Fruit fly (Drosophila melanogaster) whole organism, embryonic: ENCODE data around the gene Non3.

Experiments
- Bdp1 ChIP-seq: fragments of 200-800 bp; sonication (Bioruptor generic); optimal IDR thresholded peaks from 3 replicates; lab custom pipeline; 2016; ENCODE audit warnings: missing biosample characterization, missing genetic modification characterization
- CG10147 ChIP-seq: fragments of 200-800 bp; sonication (Bioruptor generic); optimal IDR thresholded peaks from 2 replicates; lab custom pipeline; 2019; ENCODE audit warnings: missing biosample characterization, mild to moderate bottlenecking, missing genetic modification characterization, moderate library complexity
- CG10267 ChIP-seq: fragments of 200-800 bp; sonication (Bioruptor generic); optimal IDR thresholded peaks from 2 replicates; lab custom pipeline; 2018; ENCODE audit warnings: missing biosample characterization, mild to moderate bottlenecking, missing genetic modification characterization, moderate library complexity
- CG10431 ChIP-seq: fragments of 200-800 bp; sonication (Bioruptor generic); optimal IDR thresholded peaks from 3 replicates; lab custom pipeline; 2018; ENCODE audit warnings: missing biosample characterization, mild to moderate bottlenecking, missing genetic modification characterization
- CG10654 ChIP-seq: fragments of 200-800 bp; sonication (Bioruptor generic); optimal IDR thresholded peaks from 2 replicates; lab custom pipeline; 2016; ENCODE audit warnings: missing biosample characterization, missing genetic modification characterization
- CG10959 ChIP-seq: fragments of 200-800 bp; sonication (Bioruptor generic); IDR thresholded peaks from 2 replicates; pipeline ENCODE4 v1.3.6; 2022; ENCODE audit warnings: missing biosample characterization, missing genetic modification characterization
- CG11560 ChIP-seq: fragments of 200-800 bp; sonication (Bioruptor generic); IDR thresholded peaks from 3 replicates; pipeline ENCODE4 v1.3.6; 2022; ENCODE audit warnings: missing biosample characterization, missing genetic modification characterization
- CG12391 ChIP-seq: fragments of 200-800 bp; sonication (Bioruptor generic); optimal IDR thresholded peaks from 3 replicates; lab custom pipeline; 2018; ENCODE audit warnings: missing biosample characterization, mild to moderate bottlenecking, missing genetic modification characterization, moderate library complexity
- CG13775 ChIP-seq: fragments of 200-800 bp; sonication (Bioruptor generic); optimal IDR thresholded peaks from 3 replicates; lab custom pipeline; 2017; ENCODE audit warnings: missing biosample characterization, mild to moderate bottlenecking, missing genetic modification characterization
- CG14050 ChIP-seq: fragments of 200-800 bp; sonication (Bioruptor generic); IDR thresholded peaks from 3 replicates; pipeline ENCODE4 v1.3.6; 2022; ENCODE audit warnings: missing biosample characterization, missing genetic modification characterization
- CG15011 ChIP-seq: fragments of 200-800 bp; sonication (Bioruptor generic); optimal IDR thresholded peaks from 3 replicates; lab custom pipeline; 2018; ENCODE audit warnings: missing biosample characterization, mild to moderate bottlenecking, missing genetic modification characterization
- CG16779 ChIP-seq: fragments of 200-800 bp; sonication (Bioruptor generic); IDR thresholded peaks from 2 replicates; pipeline ENCODE4 v1.3.6; 2022; ENCODE audit warnings: missing biosample characterization, missing genetic modification characterization
- CG17385 ChIP-seq: fragments of 200-800 bp; sonication (Bioruptor generic); optimal IDR thresholded peaks from 3 replicates; lab custom pipeline; 2018; ENCODE audit warnings: missing biosample characterization, mild to moderate bottlenecking, missing genetic modification characterization
- CG17802 ChIP-seq: fragments of 200-800 bp; sonication (Bioruptor generic); optimal IDR thresholded peaks from 2 replicates; lab custom pipeline; 2018; ENCODE audit warnings: missing biosample characterization, mild to moderate bottlenecking, missing genetic modification characterization, moderate library complexity
- CG3065 ChIP-seq: fragments of 200-800 bp; sonication (Bioruptor generic); optimal IDR thresholded peaks from 2 replicates; lab custom pipeline; 2016; ENCODE audit warnings: missing biosample characterization, missing genetic modification characterization
- CG4404 ChIP-seq: fragments of 200-800 bp; sonication (Bioruptor generic); IDR thresholded peaks from 2 replicates; pipeline ENCODE4 v1.3.6; 2022; ENCODE audit warnings: missing biosample characterization, missing genetic modification characterization
- CG5245 ChIP-seq: fragments of 200-800 bp; sonication (Bioruptor generic); optimal IDR thresholded peaks from 3 replicates; lab custom pipeline; 2016; ENCODE audit warnings: missing biosample characterization, missing genetic modification characterization
- CG7745 ChIP-seq: fragments of 200-800 bp; sonication (Bioruptor generic); optimal IDR thresholded peaks from 2 replicates; lab custom pipeline; 2018; ENCODE audit warnings: missing biosample characterization, mild to moderate bottlenecking, missing genetic modification characterization, moderate library complexity
- CG7786 ChIP-seq: fragments of 200-800 bp; sonication (Bioruptor generic); optimal IDR thresholded peaks from 2 replicates; lab custom pipeline; 2016; ENCODE audit warnings: missing biosample characterization, missing genetic modification characterization
- CG8290 ChIP-seq, 3 experiments: fragments of 200-800 bp; sonication (Bioruptor generic); optimal IDR thresholded peaks; 2 replicates each; lab custom pipeline; 2016 to 2019; ENCODE audit warnings: missing biosample characterization in 3 of 3, missing genetic modification characterization in 3 of 3, mild to moderate bottlenecking in 2 of 3, moderate library complexity in 1 of 3
- CG8359 ChIP-seq: fragments of 200-800 bp; sonication (Bioruptor generic); optimal IDR thresholded peaks from 2 replicates; lab custom pipeline; 2017; ENCODE audit warnings: missing biosample characterization, mild to moderate bottlenecking, missing genetic modification characterization, borderline replicate concordance
- CTCF ChIP-seq: fragments of 200-800 bp; sonication (Bioruptor generic); optimal IDR thresholded peaks from 2 replicates; lab custom pipeline; 2017; ENCODE audit warnings: missing biosample characterization, mild to moderate bottlenecking, missing genetic modification characterization, moderate library complexity
- Drgx ChIP-seq: fragments of 200-800 bp; sonication (Bioruptor generic); IDR thresholded peaks from 2 replicates; pipeline ENCODE4 v1.3.6; 2022; ENCODE audit warnings: missing biosample characterization, missing genetic modification characterization
- Fer3 ChIP-seq: fragments of 200-800 bp; sonication (Bioruptor generic); optimal IDR thresholded peaks from 2 replicates; lab custom pipeline; 2018; ENCODE audit warnings: missing biosample characterization, mild to moderate bottlenecking, missing genetic modification characterization, moderate library complexity
- HLHmδ ChIP-seq: fragments of 200-800 bp; sonication (Bioruptor generic); optimal IDR thresholded peaks from 2 replicates; lab custom pipeline; 2018; ENCODE audit warnings: missing biosample characterization, mild to moderate bottlenecking, missing genetic modification characterization, moderate library complexity
- Hand ChIP-seq: fragments of 200-800 bp; sonication (Bioruptor generic); optimal IDR thresholded peaks from 2 replicates; lab custom pipeline; 2017; ENCODE audit warnings: mild to moderate bottlenecking, missing biosample characterization, missing genetic modification reagents, missing genetic modification characterization
- HmgD ChIP-seq: fragments of 200-800 bp; sonication (Bioruptor generic); optimal IDR thresholded peaks from 3 replicates; lab custom pipeline; 2016; ENCODE audit warnings: missing biosample characterization, missing genetic modification characterization
- MBD-R2 ChIP-seq: fragments of 200-800 bp; sonication (Bioruptor generic); IDR thresholded peaks from 2 replicates; pipeline ENCODE4 v1.3.6; 2022; ENCODE audit warnings: missing biosample characterization, missing genetic modification characterization
- MESR4 ChIP-seq: fragments of 200-800 bp; sonication (Bioruptor generic); optimal IDR thresholded peaks from 2 replicates; lab custom pipeline; 2018; ENCODE audit warnings: missing biosample characterization, mild to moderate bottlenecking, missing genetic modification characterization, moderate library complexity
- YL-1 ChIP-seq: fragments of 200-800 bp; sonication (Bioruptor generic); optimal IDR thresholded peaks from 3 replicates; lab custom pipeline; 2017; ENCODE audit warnings: missing biosample characterization, mild to moderate bottlenecking, missing genetic modification characterization
- ato ChIP-seq: fragments of 200-800 bp; sonication (Bioruptor generic); IDR thresholded peaks from 2 replicates; pipeline ENCODE4 v1.3.6; 2022; ENCODE audit warnings: missing biosample characterization, missing genetic modification characterization; ENCODE audit not compliant: partially characterized antibody
- bigmax ChIP-seq: fragments of 200-800 bp; sonication (Bioruptor generic); optimal IDR thresholded peaks from 2 replicates; lab custom pipeline; 2018; ENCODE audit warnings: missing biosample characterization, mild to moderate bottlenecking, missing genetic modification characterization
- bsh ChIP-seq, 2 experiments: fragments of 200-800 bp; sonication (Bioruptor generic); optimal IDR thresholded peaks; 2 replicates each; lab custom pipeline; 2017 to 2018; ENCODE audit warnings: mild to moderate bottlenecking in 2 of 2, missing biosample characterization in 2 of 2, missing genetic modification characterization in 2 of 2, moderate library complexity in 1 of 2
- chif ChIP-seq, 2 experiments: fragments of 200-800 bp; sonication (Bioruptor generic); optimal IDR thresholded peaks; 3 replicates each; lab custom pipeline; 2016; ENCODE audit warnings: missing biosample characterization in 2 of 2, missing genetic modification characterization in 2 of 2
- dan ChIP-seq: fragments of 200-800 bp; sonication (Bioruptor generic); IDR thresholded peaks from 2 replicates; pipeline ENCODE4 v1.3.6; 2022; ENCODE audit warnings: missing biosample characterization, missing genetic modification characterization
- dimm ChIP-seq: fragments of 200-800 bp; sonication (Bioruptor generic); IDR thresholded peaks from 2 replicates; pipeline ENCODE4 v1.3.6; 2022; ENCODE audit warnings: missing biosample characterization, missing genetic modification characterization
- emc ChIP-seq: fragments of 200-800 bp; sonication (Bioruptor generic); optimal IDR thresholded peaks from 2 replicates; lab custom pipeline; 2016; ENCODE audit warnings: missing biosample characterization, missing genetic modification characterization
- ems ChIP-seq: fragments of 200-800 bp; sonication (Bioruptor generic); optimal IDR thresholded peaks from 3 replicates; lab custom pipeline; 2016; ENCODE audit warnings: missing biosample characterization, missing genetic modification characterization
- exex ChIP-seq: fragments of 200-800 bp; sonication (Bioruptor generic); optimal IDR thresholded peaks from 4 replicates; lab custom pipeline; 2018; ENCODE audit warnings: missing biosample characterization, mild to moderate bottlenecking, missing genetic modification characterization, moderate library complexity
- fd3F ChIP-seq: fragments of 200-800 bp; sonication (Bioruptor generic); optimal IDR thresholded peaks from 2 replicates; lab custom pipeline; 2018; ENCODE audit warnings: missing biosample characterization, mild to moderate bottlenecking, missing genetic modification characterization, moderate library complexity
- kay ChIP-seq: fragments of 200-800 bp; sonication (Bioruptor generic); optimal IDR thresholded peaks from 2 replicates; lab custom pipeline; 2016; ENCODE audit warnings: missing biosample characterization, missing genetic modification characterization
- klu ChIP-seq: fragments of 200-800 bp; sonication (Bioruptor generic); IDR thresholded peaks from 2 replicates; pipeline ENCODE4 v1.3.6; 2022; ENCODE audit warnings: missing biosample characterization, missing genetic modification characterization
- knrl ChIP-seq: fragments of 200-800 bp; sonication (Bioruptor generic); IDR thresholded peaks from 3 replicates; pipeline ENCODE4 v1.3.6; 2022; ENCODE audit warnings: missing biosample characterization, missing genetic modification characterization; ENCODE audit not compliant: partially characterized antibody
- maf-S ChIP-seq: fragments of 200-800 bp; sonication (Bioruptor generic); optimal IDR thresholded peaks from 2 replicates; lab custom pipeline; 2016; ENCODE audit warnings: missing biosample characterization, missing genetic modification characterization
- peb ChIP-seq: fragments of 200-800 bp; sonication (Bioruptor generic); IDR thresholded peaks from 2 replicates; pipeline ENCODE4 v1.3.6; 2022; ENCODE audit warnings: missing biosample characterization, missing genetic modification characterization
- pita ChIP-seq: fragments of 200-800 bp; sonication (Bioruptor generic); optimal IDR thresholded peaks from 2 replicates; lab custom pipeline; 2017; ENCODE audit warnings: missing biosample characterization, mild to moderate bottlenecking, missing genetic modification characterization
- pzg ChIP-seq: fragments of 200-800 bp; sonication (Bioruptor generic); optimal IDR thresholded peaks from 3 replicates; lab custom pipeline; 2018; ENCODE audit warnings: missing biosample characterization, mild to moderate bottlenecking, missing genetic modification characterization, moderate library complexity
- sens-2 ChIP-seq: fragments of 200-800 bp; sonication (Bioruptor generic); IDR thresholded peaks from 2 replicates; pipeline ENCODE4 v1.3.6; 2022; ENCODE audit warnings: missing biosample characterization, missing genetic modification characterization
- slbo ChIP-seq: fragments of 200-800 bp; sonication (Bioruptor generic); IDR thresholded peaks from 2 replicates; pipeline ENCODE4 v1.3.6; 2022; ENCODE audit warnings: missing biosample characterization, missing genetic modification characterization
- tap ChIP-seq: fragments of 200-800 bp; optimal IDR thresholded peaks from 3 replicates; lab custom pipeline; 2019; ENCODE audit warnings: missing biosample characterization, mild to moderate bottlenecking, missing genetic modification characterization, moderate library complexity
- vvl ChIP-seq: fragments of 200-800 bp; sonication (Bioruptor generic); IDR thresholded peaks from 2 replicates; pipeline ENCODE4 v1.3.6; 2022; ENCODE audit warnings: missing biosample characterization, missing genetic modification characterization
- zf30C ChIP-seq: fragments of 200-800 bp; sonication (Bioruptor generic); optimal IDR thresholded peaks from 3 replicates; lab custom pipeline; 2018; ENCODE audit warnings: missing biosample characterization, mild to moderate bottlenecking, missing genetic modification characterization

The Non3 gene

DNA sequence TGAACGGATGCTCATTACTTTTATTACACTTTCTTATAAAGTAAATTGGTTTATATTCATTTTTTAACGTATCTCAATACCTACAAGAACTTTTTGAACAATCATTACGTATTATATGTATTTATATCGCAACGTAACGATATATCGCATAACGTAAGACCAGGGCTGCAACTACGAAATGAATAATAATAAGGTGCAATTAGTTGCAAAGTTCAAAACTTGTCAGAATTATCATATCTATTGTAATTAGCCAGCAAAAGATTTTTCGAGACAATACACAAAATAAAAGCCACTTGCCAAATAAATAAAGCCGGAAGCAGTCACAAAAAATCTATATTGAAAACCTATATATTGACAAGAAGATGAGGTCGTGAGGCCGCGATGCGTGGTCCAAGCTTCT is 8.2 kb upstream of the Non3 start (continued):
- TF ChIP-seq pzg (GFP tag; lab: Kevin White, UChicago): peak; percentile 55
- TF ChIP-seq CG16779 (GFP tag; lab: Robert Waterston, UW): no peak
- TF ChIP-seq ems: peak; percentile 15
- TF ChIP-seq maf-S (GFP tag; lab: Kevin White, UChicago): no peak
- TF ChIP-seq CG4404 (GFP tag; lab: Robert Waterston, UW): no peak
- TF ChIP-seq MBD-R2 (GFP tag; lab: Robert Waterston, UW): peak; percentile 57
- TF ChIP-seq CG8290 (GFP tag; optimal IDR thresholded peaks at IDR 0.05; lab: Kevin White, UChicago): no peak
- no peak for TF ChIP-seq CG8290 (tag; optimal IDR thresholded peaks at IDR 0.05; lab: Kevin White, UChicago)
- TF ChIP-seq Bdp1 (GFP tag; lab: Kevin White, UChicago): no peak
- TF ChIP-seq tap (tag; lab: Kevin White, UChicago): no peak
- TF ChIP-seq slbo (GFP tag; lab: Robert Waterston, UW): peak; percentile 46; the same call in 1 of the 2 replicates
- TF ChIP-seq HmgD (GFP tag; lab: Kevin White, UChicago): no peak
- no peak for TF ChIP-seq bigmax (GFP tag; lab: Kevin White, UChicago)
- no peak for TF ChIP-seq Hand (GFP tag; lab: Kevin White, UChicago)
- peak; percentile 41 for TF ChIP-seq CG12391 (tag; lab: Kevin White, UChicago)
- TF ChIP-seq zf30C (GFP tag; lab: Kevin White, UChicago): no peak
- no peak for TF ChIP-seq CG10431
- TF ChIP-seq CG17385 (GFP tag; lab: Kevin White, UChicago): no peak
- no peak for TF ChIP-seq Drgx
- no peak for TF ChIP-seq emc (GFP tag; lab: Kevin White, UChicago)
- TF ChIP-seq chif (GFP tag; optimal IDR thresholded peaks at IDR 0.05; lab: Kevin White, UChicago): peak in 1 of 2 experiments; percentile 19
- TF ChIP-seq dimm (GFP tag; lab: Robert Waterston, UW): no peak
- no peak for TF ChIP-seq peb
- no peak for TF ChIP-seq klu (GFP tag; lab: Robert Waterston, UW)
- no peak for TF ChIP-seq Fer3 (tag; lab: Kevin White, UChicago)
- TF ChIP-seq CG5245 (GFP tag; lab: Kevin White, UChicago): no peak
- TF ChIP-seq CG10654 (GFP tag; lab: Kevin White, UChicago): peak; percentile 9
- TF ChIP-seq YL-1: no peak
- no peak for TF ChIP-seq HLHmδ (GFP tag; lab: Kevin White, UChicago)
- no peak for TF ChIP-seq CG3065
- no peak for TF ChIP-seq sens-2
- TF ChIP-seq CG14050 (GFP tag; lab: Robert Waterston, UW): no peak
- TF ChIP-seq exex (tag; lab: Kevin White, UChicago): no peak
- TF ChIP-seq CG10959 (GFP tag; lab: Robert Waterston, UW): no peak
- no peak for TF ChIP-seq pita
- TF ChIP-seq fd3F (GFP tag; lab: Kevin White, UChicago): no peak
- no peak for TF ChIP-seq CG15011 (GFP tag; lab: Kevin White, UChicago)
- TF ChIP-seq ato (GFP tag; lab: Robert Waterston, UW): no peak
- TF ChIP-seq CG7745 (tag; lab: Kevin White, UChicago): no peak
- no peak; the same call in 1 of the 2 replicates for TF ChIP-seq vvl
- no peak for TF ChIP-seq CTCF (GFP tag; lab: Kevin White, UChicago)
- TF ChIP-seq CG17802 (tag; lab: Kevin White, UChicago): no peak
- no peak for TF ChIP-seq CG11560
- peak; percentile 72; the same call in 2 of the 3 replicates for TF ChIP-seq knrl (GFP tag; lab: Robert Waterston, UW)
- no peak for TF ChIP-seq kay
- no peak for TF ChIP-seq CG10147 (GFP tag; lab: Kevin White, UChicago)
- TF ChIP-seq CG7786 (GFP tag; lab: Kevin White, UChicago): peak; percentile 42
- no peak for TF ChIP-seq MESR4
- no peak for TF ChIP-seq CG8359 (GFP tag; lab: Kevin White, UChicago)
- no peak for TF ChIP-seq CG10267 (tag; lab: Kevin White, UChicago)
- peak; percentile 31 for TF ChIP-seq CG13775 (GFP tag; lab: Kevin White, UChicago)
- TF ChIP-seq dan (GFP tag; lab: Robert Waterston, UW): no peak
- no peak for TF ChIP-seq bsh (GFP tag; optimal IDR thresholded peaks at IDR 0.05; lab: Kevin White, UChicago)
